Fruit fly (Drosophila melanogaster) whole organism, embryonic: ENCODE measurements around the gene CG11710.

Source experiments
- Abd-B ChIP-seq: fragments of 200-800 bp; sonication (Bioruptor generic); optimal IDR thresholded peaks from 2 replicates; lab custom pipeline; 2018; ENCODE audit warnings: missing biosample characterization, mild to moderate bottlenecking, missing genetic modification characterization, moderate library complexity
- CG10366 ChIP-seq: fragments of 200-800 bp; sonication (Bioruptor generic); IDR thresholded peaks from 2 replicates; pipeline ENCODE4 v1.3.6; 2022; ENCODE audit warnings: missing biosample characterization, missing genetic modification characterization
- CG12769 ChIP-seq: fragments of 200-800 bp; sonication (Bioruptor generic); optimal IDR thresholded peaks from 2 replicates; lab custom pipeline; 2019; ENCODE audit warnings: missing biosample characterization, mild to moderate bottlenecking, missing genetic modification characterization, moderate library complexity
- CG13424 ChIP-seq: fragments of 200-800 bp; sonication (Bioruptor generic); optimal IDR thresholded peaks from 2 replicates; lab custom pipeline; 2019; ENCODE audit warnings: missing biosample characterization, mild to moderate bottlenecking, missing genetic modification characterization, moderate library complexity
- CG13775 ChIP-seq: fragments of 200-800 bp; sonication (Bioruptor generic); optimal IDR thresholded peaks from 3 replicates; lab custom pipeline; 2017; ENCODE audit warnings: missing biosample characterization, mild to moderate bottlenecking, missing genetic modification characterization
- CG14710 ChIP-seq: fragments of 200-800 bp; sonication (Bioruptor generic); optimal IDR thresholded peaks from 3 replicates; lab custom pipeline; 2019; ENCODE audit warnings: missing biosample characterization, mild to moderate bottlenecking, missing genetic modification characterization, moderate library complexity
- CG15269 ChIP-seq: fragments of 200-800 bp; sonication (Bioruptor generic); optimal IDR thresholded peaks from 2 replicates; lab custom pipeline; 2018; ENCODE audit warnings: missing biosample characterization, mild to moderate bottlenecking, missing genetic modification characterization, moderate library complexity
- CG15479 ChIP-seq: fragments of 200-800 bp; sonication (Bioruptor generic); optimal IDR thresholded peaks from 3 replicates; lab custom pipeline; 2019; ENCODE audit warnings: missing biosample characterization, mild to moderate bottlenecking, missing genetic modification characterization, moderate library complexity
- CG18011 ChIP-seq: fragments of 200-800 bp; sonication (Bioruptor generic); optimal IDR thresholded peaks from 2 replicates; lab custom pipeline; 2017; ENCODE audit warnings: missing biosample characterization, missing genetic modification characterization, mild to moderate bottlenecking, moderate library complexity, missing genotype
- CG30403 ChIP-seq: fragments of 200-800 bp; sonication (Bioruptor generic); optimal IDR thresholded peaks from 3 replicates; lab custom pipeline; 2016; ENCODE audit warnings: missing biosample characterization, missing genetic modification characterization
- CG33213 ChIP-seq: fragments of 200-800 bp; sonication (Bioruptor generic); optimal IDR thresholded peaks from 3 replicates; lab custom pipeline; 2016; ENCODE audit warnings: missing biosample characterization, missing genetic modification characterization
- CG33557 ChIP-seq: fragments of 200-800 bp; sonication (Bioruptor generic); optimal IDR thresholded peaks from 2 replicates; lab custom pipeline; 2019; ENCODE audit warnings: missing biosample characterization, mild to moderate bottlenecking, missing genetic modification characterization, moderate library complexity
- CG4404 ChIP-seq: fragments of 200-800 bp; sonication (Bioruptor generic); IDR thresholded peaks from 2 replicates; pipeline ENCODE4 v1.3.6; 2022; ENCODE audit warnings: missing biosample characterization, missing genetic modification characterization
- CG7556 ChIP-seq: fragments of 200-800 bp; sonication (Bioruptor generic); optimal IDR thresholded peaks from 2 replicates; lab custom pipeline; 2017; ENCODE audit warnings: missing biosample characterization, mild to moderate bottlenecking, missing genetic modification characterization
- CG7745 ChIP-seq: fragments of 200-800 bp; sonication (Bioruptor generic); optimal IDR thresholded peaks from 2 replicates; lab custom pipeline; 2018; ENCODE audit warnings: missing biosample characterization, mild to moderate bottlenecking, missing genetic modification characterization, moderate library complexity
- CrebB ChIP-seq: fragments of 200-800 bp; sonication (Bioruptor generic); optimal IDR thresholded peaks from 3 replicates; lab custom pipeline; 2018; ENCODE audit warnings: missing biosample characterization, mild to moderate bottlenecking, missing genetic modification characterization
- Dip2 ChIP-seq: fragments of 200-800 bp; sonication (Bioruptor generic); IDR thresholded peaks from 2 replicates; pipeline ENCODE4 v1.3.6; 2022; ENCODE audit warnings: missing biosample characterization, missing genetic modification characterization
- Doc3 ChIP-seq: fragments of 200-800 bp; sonication (Bioruptor generic); IDR thresholded peaks from 3 replicates; pipeline ENCODE4 v1.3.6; 2022; ENCODE audit warnings: missing biosample characterization, missing genetic modification characterization; ENCODE audit not compliant: partially characterized antibody
- Dref ChIP-seq: fragments of 200-800 bp; sonication (Bioruptor generic); IDR thresholded peaks from 2 replicates; pipeline ENCODE4 v1.3.6; 2022; ENCODE audit warnings: missing biosample characterization, missing genetic modification characterization
- Drgx ChIP-seq: fragments of 200-800 bp; sonication (Bioruptor generic); IDR thresholded peaks from 2 replicates; pipeline ENCODE4 v1.3.6; 2022; ENCODE audit warnings: missing biosample characterization, missing genetic modification characterization
- Eip74EF ChIP-seq, 2 experiments: fragments of 200-800 bp in 1 of 2; fragments of >200 bp in 1 of 2; sonication (Bioruptor generic) in 1 of 2; optimal IDR thresholded peaks; 2 replicates each; lab custom pipeline; 2017 to 2019; ENCODE audit warnings: missing biosample characterization in 2 of 2, missing genetic modification characterization in 2 of 2, mild to moderate bottlenecking in 1 of 2, moderate library complexity in 1 of 2
- Hand ChIP-seq: fragments of 200-800 bp; sonication (Bioruptor generic); optimal IDR thresholded peaks from 2 replicates; lab custom pipeline; 2017; ENCODE audit warnings: mild to moderate bottlenecking, missing biosample characterization, missing genetic modification reagents, missing genetic modification characterization
- Hsf ChIP-seq: fragments of 200-800 bp; sonication (Bioruptor generic); optimal IDR thresholded peaks from 3 replicates; lab custom pipeline; 2016; ENCODE audit warnings: missing biosample characterization, missing genetic modification characterization
- Mad ChIP-seq: fragments of 200-800 bp; sonication (Bioruptor generic); optimal IDR thresholded peaks from 2 replicates; lab custom pipeline; 2016; ENCODE audit warnings: missing biosample characterization, missing genetic modification characterization
- Med ChIP-seq: fragments of 200-800 bp; sonication (Bioruptor generic); peaks from one replicate; lab custom pipeline; 2016; ENCODE audit warnings: missing biosample characterization, missing genetic modification characterization, mild to moderate bottlenecking, inconsistent platforms, moderate library complexity
- Myb ChIP-seq: fragments of 200-800 bp; sonication (Bioruptor generic); optimal IDR thresholded peaks from 2 replicates; lab custom pipeline; 2016; ENCODE audit warnings: missing biosample characterization, missing genetic modification characterization
- NC2β ChIP-seq: fragments of 200-800 bp; sonication (Bioruptor generic); optimal IDR thresholded peaks from 2 replicates; lab custom pipeline; 2016; ENCODE audit warnings: missing biosample characterization, missing genetic modification characterization
- Neu2 ChIP-seq: fragments of 200-800 bp; sonication (Bioruptor generic); optimal IDR thresholded peaks from 3 replicates; lab custom pipeline; 2016; ENCODE audit warnings: missing biosample characterization, missing genetic modification characterization, borderline replicate concordance
- Nf-YB ChIP-seq: fragments of 200-800 bp; sonication (Bioruptor generic); optimal IDR thresholded peaks from 3 replicates; lab custom pipeline; 2019; ENCODE audit warnings: missing biosample characterization, mild to moderate bottlenecking, missing genetic modification characterization, moderate library complexity
- Nf-YC ChIP-seq: fragments of 200-800 bp; optimal IDR thresholded peaks from 3 replicates; lab custom pipeline; 2019; ENCODE audit warnings: missing biosample characterization, mild to moderate bottlenecking, missing genetic modification characterization, moderate library complexity
- Scr ChIP-seq: fragments of 200-800 bp; sonication (Bioruptor generic); IDR thresholded peaks from 2 replicates; pipeline ENCODE4 v1.3.6; 2022; ENCODE audit warnings: missing biosample characterization, missing genetic modification characterization; ENCODE audit not compliant: partially characterized antibody
- Sin3A ChIP-seq: fragments of >200 bp; optimal IDR thresholded peaks from 2 replicates; lab custom pipeline; 2018
- Xbp1 ChIP-seq: fragments of 200-800 bp; sonication (Bioruptor generic); optimal IDR thresholded peaks from 3 replicates; lab custom pipeline; 2016; ENCODE audit warnings: missing biosample characterization, mild to moderate bottlenecking, missing genetic modification characterization
- dan ChIP-seq: fragments of 200-800 bp; sonication (Bioruptor generic); IDR thresholded peaks from 2 replicates; pipeline ENCODE4 v1.3.6; 2022; ENCODE audit warnings: missing biosample characterization, missing genetic modification characterization
- dysf ChIP-seq: fragments of 200-800 bp; sonication (Bioruptor generic); IDR thresholded peaks from 3 replicates; pipeline ENCODE4 v1.3.6; 2022; ENCODE audit warnings: missing biosample characterization, missing genetic modification characterization
- emc ChIP-seq: fragments of 200-800 bp; sonication (Bioruptor generic); optimal IDR thresholded peaks from 2 replicates; lab custom pipeline; 2016; ENCODE audit warnings: missing biosample characterization, missing genetic modification characterization
- ems ChIP-seq: fragments of 200-800 bp; sonication (Bioruptor generic); optimal IDR thresholded peaks from 3 replicates; lab custom pipeline; 2016; ENCODE audit warnings: missing biosample characterization, missing genetic modification characterization
- fd64A ChIP-seq: fragments of 200-800 bp; sonication (Bioruptor generic); optimal IDR thresholded peaks from 3 replicates; lab custom pipeline; 2018; ENCODE audit warnings: missing biosample characterization, mild to moderate bottlenecking, missing genetic modification characterization
- gem ChIP-seq: fragments of 200-800 bp; sonication (Bioruptor generic); optimal IDR thresholded peaks from 2 replicates; lab custom pipeline; 2019; ENCODE audit warnings: missing biosample characterization, mild to moderate bottlenecking, missing genetic modification characterization, moderate library complexity
- h ChIP-seq: fragments of >200 bp; optimal IDR thresholded peaks from 2 replicates; lab custom pipeline; 2017
- lilli ChIP-seq: fragments of 200-800 bp; sonication (Bioruptor generic); optimal IDR thresholded peaks from 3 replicates; lab custom pipeline; 2016; ENCODE audit warnings: missing biosample characterization, missing genetic modification characterization
- otp ChIP-seq: fragments of 200-800 bp; sonication (Bioruptor generic); IDR thresholded peaks from 3 replicates; pipeline ENCODE4, ENCODE4 v1.3.6; 2022; ENCODE audit warnings: missing biosample characterization, missing genetic modification characterization
- pzg ChIP-seq: fragments of 200-800 bp; sonication (Bioruptor generic); optimal IDR thresholded peaks from 3 replicates; lab custom pipeline; 2018; ENCODE audit warnings: missing biosample characterization, mild to moderate bottlenecking, missing genetic modification characterization, moderate library complexity
- row ChIP-seq: fragments of 200-800 bp; sonication (Bioruptor generic); IDR thresholded peaks from 3 replicates; pipeline ENCODE4 v1.3.6; 2022; ENCODE audit warnings: missing biosample characterization, missing genetic modification characterization
- seq ChIP-seq: fragments of 200-800 bp; sonication (Bioruptor generic); IDR thresholded peaks from 2 replicates; pipeline ENCODE4 v1.3.6; 2022; ENCODE audit warnings: missing biosample characterization, missing genetic modification characterization
- sim ChIP-seq: fragments of 200-800 bp; sonication (Bioruptor generic); IDR thresholded peaks from 2 replicates; pipeline ENCODE4 v1.3.6; 2022; ENCODE audit warnings: missing biosample characterization, missing genetic modification characterization
- sna ChIP-seq: fragments of 200-800 bp; sonication (Bioruptor generic); IDR thresholded peaks from 2 replicates; pipeline ENCODE4 v1.3.6; 2022; ENCODE audit warnings: missing biosample characterization, missing genetic modification characterization; ENCODE audit not compliant: partially characterized antibody
- tgo ChIP-seq: fragments of 200-800 bp; sonication (Bioruptor generic); IDR thresholded peaks from 3 replicates; pipeline ENCODE4 v1.3.6; 2022; ENCODE audit warnings: missing biosample characterization, missing genetic modification characterization

CG11710 gene

DNA sequence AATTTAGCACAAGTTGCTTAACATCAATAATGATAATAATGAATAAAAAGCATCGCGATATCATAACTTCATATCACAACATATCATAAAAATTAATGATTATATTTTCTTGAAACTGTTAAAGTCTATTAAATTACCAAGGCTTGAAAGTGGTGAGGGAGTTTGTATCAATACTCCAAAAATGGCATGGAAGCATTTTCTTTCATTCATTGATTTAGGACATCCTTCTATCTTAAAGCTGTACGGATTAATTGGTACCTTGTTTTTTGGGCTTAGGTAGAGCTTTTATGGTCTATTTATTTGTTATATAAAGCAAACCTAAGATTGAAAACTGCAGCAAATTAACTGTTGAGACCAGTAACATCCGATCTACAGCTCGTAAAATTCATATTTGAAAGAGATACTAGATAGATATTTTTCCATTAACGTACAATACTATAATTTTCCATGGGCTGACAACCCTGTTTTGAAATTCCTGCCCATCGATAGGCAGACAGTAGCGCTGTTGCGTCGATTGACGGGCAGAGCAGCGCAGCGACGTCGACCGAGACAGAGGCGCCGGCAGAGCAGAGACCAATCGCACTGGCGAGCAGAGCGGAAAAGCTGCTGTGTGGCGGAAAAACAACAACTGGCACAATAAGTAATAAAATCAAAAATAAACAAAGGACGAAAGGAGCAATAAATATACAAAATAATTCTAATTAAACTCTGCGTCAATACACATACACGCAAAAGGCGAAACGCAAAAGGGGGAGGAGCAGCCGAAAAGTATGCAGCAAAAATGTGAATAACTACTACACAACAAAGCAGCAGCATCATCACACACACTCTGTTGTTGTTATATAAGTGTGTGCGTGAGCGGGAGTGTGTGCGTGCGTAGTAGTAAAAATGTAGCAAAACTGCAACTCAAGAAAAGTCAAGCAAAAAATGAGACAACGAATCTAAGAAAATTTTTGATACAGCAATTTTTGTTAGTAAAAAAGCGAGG, 4.2 kb upstream of the CG11710 start, which contains the start of gene CG1695 (continued):
- no peak for TF ChIP-seq fd64A (GFP tag; lab: Kevin White, UChicago)
- TF ChIP-seq Drgx (GFP tag; lab: Robert Waterston, UW) = no peak
- TF ChIP-seq CrebB = no peak
- TF ChIP-seq Hsf (GFP tag; lab: Kevin White, UChicago) = peak; percentile 26
- no peak for TF ChIP-seq CG4404 (GFP tag; lab: Robert Waterston, UW)
- TF ChIP-seq h (lab: Kevin White, UChicago) = no peak
- no peak for TF ChIP-seq Mad (GFP tag; lab: Kevin White, UChicago)
- TF ChIP-seq Scr (GFP tag; lab: Robert Waterston, UW) = peak; percentile 27; the same call in 1 of the 2 replicates
- TF ChIP-seq CG33557 (GFP tag; lab: Kevin White, UChicago) = no peak
- no peak for TF ChIP-seq otp
- TF ChIP-seq tgo (GFP tag; lab: Robert Waterston, UW) = 0 out of 3 replicates have a peak, but pooled peaks have one; percentile 17
- TF ChIP-seq CG7745 (tag; lab: Kevin White, UChicago) = no peak
- no peak for TF ChIP-seq seq (GFP tag; lab: Robert Waterston, UW)
- peak; percentile 22 for TF ChIP-seq Myb (GFP tag; lab: Kevin White, UChicago)
- TF ChIP-seq lilli = peak; percentile 47
- TF ChIP-seq CG18011 (GFP tag; lab: Kevin White, UChicago) = no peak
- no peak for TF ChIP-seq emc
- peak; percentile 60 for TF ChIP-seq row (GFP tag; lab: Robert Waterston, UW)
- no peak for TF ChIP-seq Hand (GFP tag; lab: Kevin White, UChicago)
- peak; percentile 17 for TF ChIP-seq Abd-B (GFP tag; lab: Kevin White, UChicago)
- peak; percentile 51 for TF ChIP-seq CG7556 (GFP tag; lab: Kevin White, UChicago)
- TF ChIP-seq gem = peak; percentile 41
- TF ChIP-seq dysf (GFP tag; lab: Robert Waterston, UW) = 0 out of 3 replicates have a peak, but pooled peaks have one; percentile 28
- peak; percentile 18 for TF ChIP-seq Xbp1 (GFP tag; lab: Kevin White, UChicago)
- TF ChIP-seq sim (GFP tag; lab: Robert Waterston, UW) = no peak
- TF ChIP-seq Neu2 (GFP tag; lab: Kevin White, UChicago) = no peak
- TF ChIP-seq Dip2 (GFP tag; lab: Robert Waterston, UW) = no peak
- peak; percentile 7 for TF ChIP-seq CG13775 (GFP tag; lab: Kevin White, UChicago)
- no peak for TF ChIP-seq dan (GFP tag; lab: Robert Waterston, UW)
- TF ChIP-seq pzg (GFP tag; lab: Kevin White, UChicago) = peak; percentile 23
- no peak for TF ChIP-seq CG10366 (GFP tag; lab: Robert Waterston, UW)
- TF ChIP-seq CG14710 (tag; lab: Kevin White, UChicago) = peak; percentile 20
- no peak for TF ChIP-seq ems (GFP tag; lab: Kevin White, UChicago)
- TF ChIP-seq Eip74EF (GFP tag; optimal IDR thresholded peaks at IDR 0.05; lab: Kevin White, UChicago) = no peak
- 0 out of 2 replicates have a peak, but pooled peaks have one; percentile 38 for TF ChIP-seq sna
- TF ChIP-seq CG30403 (GFP tag; lab: Kevin White, UChicago) = peak; percentile 53
- no peak for TF ChIP-seq CG15479 (GFP tag; lab: Kevin White, UChicago)
- peak; percentile 6 for TF ChIP-seq Nf-YC
- no peak for TF ChIP-seq Doc3 (GFP tag; lab: Robert Waterston, UW)
- no peak for TF ChIP-seq Nf-YB (GFP tag; lab: Kevin White, UChicago)
- peak; percentile 81 for TF ChIP-seq Med (GFP tag; lab: Kevin White, UChicago)
- no peak for TF ChIP-seq NC2β (GFP tag; lab: Kevin White, UChicago)
- peak; percentile 32 for TF ChIP-seq CG15269 (tag; lab: Kevin White, UChicago)
- peak; percentile 59 for TF ChIP-seq Dref (GFP tag; lab: Robert Waterston, UW)
- no peak for TF ChIP-seq CG33213 (GFP tag; lab: Kevin White, UChicago)
- TF ChIP-seq CG12769 (tag; lab: Kevin White, UChicago) = no peak
- peak; percentile 36 for TF ChIP-seq CG13424 (tag; lab: Kevin White, UChicago)
- no peak for TF ChIP-seq Sin3A (lab: Kevin White, UChicago)
